Worm (Caenorhabditis elegans): ENCODE data around the gene gadr-3.

The gadr-3 gene

ce11 chrIII:6240528-6240927 lies 45.3 kb downstream of the gadr-3 start, which contains the start of gene T12A2.3:
TSS of gene T12A2.3 (plus strand) at chrIII:6240828.
- TF ChIP-seq mls-2 (tag; optimal IDR thresholded peaks at IDR 0.05), result no peak
- no peak for TF ChIP-seq lin-32 (GFP tag; optimal IDR thresholded peaks at IDR 0.05)
- TF ChIP-seq ceh-83 (GFP tag; optimal IDR thresholded peaks at IDR 0.05), result no peak
- no peak for TF ChIP-seq unc-39 (tag; optimal IDR thresholded peaks at IDR 0.05)
- TF ChIP-seq lsy-2 (tag; optimal IDR thresholded peaks at IDR 0.05), result no peak
- TF ChIP-seq elt-1 (tag; optimal IDR thresholded peaks at IDR 0.05; ENCODE audit: borderline replicate concordance, insufficient read depth), result no peak
- no peak for TF ChIP-seq ztf-11 (tag; optimal IDR thresholded peaks at IDR 0.05)
- no peak for TF ChIP-seq sem-2 (GFP tag; optimal IDR thresholded peaks at IDR 0.05)
- no peak for TF ChIP-seq nhr-2 (tag; optimal IDR thresholded peaks at IDR 0.05)
- no peak for TF ChIP-seq nhr-237 (tag; optimal IDR thresholded peaks at IDR 0.05)

- TF ChIP-seq flh-1 (GFP tag; optimal IDR thresholded peaks at IDR 0.05), result no peak
- no peak for TF ChIP-seq mep-1 (tag; optimal IDR thresholded peaks at IDR 0.05)
- TF ChIP-seq M03D4.4 (tag; optimal IDR thresholded peaks at IDR 0.05), result no peak
- TF ChIP-seq ceh-43 (GFP tag; optimal IDR thresholded peaks at IDR 0.05), result no peak
- TF ChIP-seq ceh-39 (tag; optimal IDR thresholded peaks at IDR 0.05), result no peak
- TF ChIP-seq drap-1 (GFP tag; optimal IDR thresholded peaks at IDR 0.05), result no peak
- TF ChIP-seq nhr-76 (tag; optimal IDR thresholded peaks at IDR 0.05), result no peak
- no peak for TF ChIP-seq ham-2 (GFP tag; optimal IDR thresholded peaks at IDR 0.05)
- TF ChIP-seq ceh-83 (GFP tag; optimal IDR thresholded peaks at IDR 0.05), result no peak
- no peak for TF ChIP-seq nhr-237 (tag; optimal IDR thresholded peaks at IDR 0.05)
- no peak for TF ChIP-seq elt-1 (tag; optimal IDR thresholded peaks at IDR 0.05; ENCODE audit: borderline replicate concordance, insufficient read depth)
- no peak for TF ChIP-seq nhr-12 (tag; optimal IDR thresholded peaks at IDR 0.05)
- TF ChIP-seq cnd-1 (tag; optimal IDR thresholded peaks at IDR 0.05), result no peak
- no peak for TF ChIP-seq hlh-1 (tag; optimal IDR thresholded peaks at IDR 0.05)
- TF ChIP-seq ces-1 (GFP tag; optimal IDR thresholded peaks at IDR 0.05), result no peak
- TF ChIP-seq sem-2 (GFP tag; optimal IDR thresholded peaks at IDR 0.05), result no peak
- no peak for TF ChIP-seq unc-62 (GFP tag; optimal IDR thresholded peaks at IDR 0.05)
These were observed 49.1 kb downstream of the gadr-3 start, which contains the start of gene T12A2.21 for ce11 chrIII:6236649-6237048. TSS of gene T12A2.21 (minus strand) at chrIII:6236749.

Data from whole organism, mixed stage, embryonic.